Worm (Caenorhabditis elegans) whole organism, L3 larva: ENCODE data around the gene C05D11.8.

Experiments
- ZK546.5 ChIP-seq: sonication (generic microtip); optimal IDR thresholded peaks from 2 replicates; lab custom pipeline; 2017; ENCODE audit warnings: missing biosample characterization, missing genetic modification characterization
- aly-2 ChIP-seq: fragments of 150-350 bp; optimal IDR thresholded peaks from 2 replicates; lab custom pipeline; 2014; ENCODE audit warnings: missing biosample characterization, missing genetic modification characterization
- ama-1 ChIP-seq: fragments of 150-350 bp; optimal IDR thresholded peaks from 2 replicates; lab custom pipeline; 2018
- ceh-28 ChIP-seq: fragments of 150-350 bp; optimal IDR thresholded peaks from 2 replicates; lab custom pipeline; 2014; ENCODE audit warnings: missing biosample characterization, missing genetic modification reagents, missing genetic modification characterization
- ceh-82 ChIP-seq: fragments of 150-350 bp; optimal IDR thresholded peaks from 2 replicates; lab custom pipeline; 2014; ENCODE audit warnings: missing biosample characterization, missing genetic modification characterization
- elt-1 ChIP-seq: fragments of 150-350 bp; optimal IDR thresholded peaks from 2 replicates; lab custom pipeline; 2014; ENCODE audit warnings: missing biosample characterization, missing genetic modification characterization
- elt-2 ChIP-seq: sonication (generic microtip); optimal IDR thresholded peaks from 2 replicates; lab custom pipeline; 2016; ENCODE audit warnings: missing genetic modification reagents, mild to moderate bottlenecking, missing genetic modification characterization, missing compliant biosample characterization
- elt-3 ChIP-seq, 3 experiments: fragments of 150-350 bp in 1 of 3; sonication (generic microtip) in 2 of 3; optimal IDR thresholded peaks; 2 replicates in 2 of 3; 4 replicates in 1 of 3; lab custom pipeline; 2014 to 2017; ENCODE audit warnings: missing biosample characterization in 3 of 3, missing genetic modification characterization in 3 of 3
- fkh-2 ChIP-seq: fragments of 150-350 bp; optimal IDR thresholded peaks from 2 replicates; lab custom pipeline; 2014; ENCODE audit warnings: missing biosample characterization, missing genetic modification reagents, missing genetic modification characterization
- hmg-11 ChIP-seq: sonication (generic microtip); optimal IDR thresholded peaks from 2 replicates; lab custom pipeline; 2016; ENCODE audit warnings: missing genetic modification characterization, missing compliant biosample characterization
- lin-15B ChIP-seq: fragments of 150-350 bp; optimal IDR thresholded peaks from 2 replicates; lab custom pipeline; 2014; ENCODE audit warnings: missing biosample characterization, missing genetic modification characterization
- lin-39 ChIP-seq: fragments of 150-350 bp; optimal IDR thresholded peaks from 2 replicates; lab custom pipeline; 2018; ENCODE audit warnings: missing biosample characterization, missing genetic modification reagents, missing genetic modification characterization
- lsy-12 ChIP-seq: sonication (generic microtip); optimal IDR thresholded peaks from 2 replicates; lab custom pipeline; 2016; ENCODE audit warnings: mild to moderate bottlenecking, missing genetic modification characterization, missing compliant biosample characterization
- mdl-1 ChIP-seq: fragments of 150-350 bp; optimal IDR thresholded peaks from 2 replicates; lab custom pipeline; 2014; ENCODE audit warnings: missing biosample characterization, missing genetic modification characterization
- mml-1 ChIP-seq: fragments of 150-350 bp; sonication (generic microtip); optimal IDR thresholded peaks from 3 replicates; lab custom pipeline; 2014; ENCODE audit warnings: missing biosample characterization, missing genetic modification characterization
- nfya-1 ChIP-seq: sonication (generic microtip); optimal IDR thresholded peaks from 2 replicates; lab custom pipeline; 2017; ENCODE audit warnings: missing genetic modification characterization, mild to moderate bottlenecking, missing compliant biosample characterization, antibody characterized with exemption, moderate library complexity; ENCODE audit not compliant: insufficient read depth
- nhr-11 ChIP-seq: fragments of 150-350 bp; optimal IDR thresholded peaks from 2 replicates; lab custom pipeline; 2014; ENCODE audit warnings: missing biosample characterization, missing genetic modification characterization
- nhr-23 ChIP-seq: fragments of 150-350 bp; optimal IDR thresholded peaks from 2 replicates; lab custom pipeline; 2014; ENCODE audit warnings: missing biosample characterization, missing genetic modification reagents, missing genetic modification characterization
- nhr-237 ChIP-seq: fragments of 150-350 bp; optimal IDR thresholded peaks from 2 replicates; lab custom pipeline; 2014; ENCODE audit warnings: missing biosample characterization, missing genetic modification characterization
- nhr-25 ChIP-seq: sonication (generic microtip); optimal IDR thresholded peaks from 2 replicates; lab custom pipeline; 2017; ENCODE audit warnings: missing biosample characterization, missing genetic modification characterization
- nhr-28 ChIP-seq: fragments of 150-350 bp; optimal IDR thresholded peaks from 2 replicates; lab custom pipeline; 2014; ENCODE audit warnings: missing biosample characterization, missing genetic modification characterization
- nhr-43 ChIP-seq: sonication (generic microtip); optimal IDR thresholded peaks from 2 replicates; lab custom pipeline; 2016; ENCODE audit warnings: mild to moderate bottlenecking, missing genetic modification characterization, missing compliant biosample characterization; ENCODE audit not compliant: poor library complexity, severe bottlenecking
- nhr-67 ChIP-seq: fragments of 150-350 bp; optimal IDR thresholded peaks from 2 replicates; lab custom pipeline; 2014; ENCODE audit warnings: missing biosample characterization, missing genetic modification characterization
- nhr-77 ChIP-seq: fragments of 150-350 bp; optimal IDR thresholded peaks from 2 replicates; lab custom pipeline; 2014; ENCODE audit warnings: missing biosample characterization, missing genetic modification characterization
- pha-4 ChIP-seq: fragments of 150-350 bp; optimal IDR thresholded peaks from 2 replicates; lab custom pipeline; 2014; ENCODE audit warnings: missing biosample characterization, missing genetic modification reagents, missing genetic modification characterization
- pqm-1 ChIP-seq: fragments of 150-350 bp; optimal IDR thresholded peaks from 2 replicates; lab custom pipeline; 2017; ENCODE audit warnings: missing biosample characterization, missing genetic modification characterization, inconsistent platforms
- sea-2 ChIP-seq: fragments of 150-350 bp; sonication (generic microtip); optimal IDR thresholded peaks from 4 replicates; lab custom pipeline; 2014; ENCODE audit warnings: missing biosample characterization, missing genetic modification reagents, missing genetic modification characterization
- skn-1 ChIP-seq: fragments of 150-350 bp; optimal IDR thresholded peaks from 2 replicates; lab custom pipeline; 2014; ENCODE audit warnings: missing biosample characterization, missing genetic modification characterization
- snpc-4 ChIP-seq: fragments of 150-350 bp; optimal IDR thresholded peaks from 2 replicates; lab custom pipeline; 2014; ENCODE audit warnings: missing biosample characterization, missing genetic modification characterization
- tbx-2 ChIP-seq: sonication (generic microtip); optimal IDR thresholded peaks from 2 replicates; lab custom pipeline; 2016; ENCODE audit warnings: mild to moderate bottlenecking, missing genetic modification characterization, missing compliant biosample characterization
- zag-1 ChIP-seq: fragments of 150-350 bp; optimal IDR thresholded peaks from 2 replicates; lab custom pipeline; 2014; ENCODE audit warnings: missing biosample characterization, missing genetic modification characterization
- ztf-4 ChIP-seq: fragments of 150-350 bp; optimal IDR thresholded peaks from 2 replicates; lab custom pipeline; 2014; ENCODE audit warnings: missing biosample characterization, missing genetic modification characterization

The C05D11.8 gene

DNA sequence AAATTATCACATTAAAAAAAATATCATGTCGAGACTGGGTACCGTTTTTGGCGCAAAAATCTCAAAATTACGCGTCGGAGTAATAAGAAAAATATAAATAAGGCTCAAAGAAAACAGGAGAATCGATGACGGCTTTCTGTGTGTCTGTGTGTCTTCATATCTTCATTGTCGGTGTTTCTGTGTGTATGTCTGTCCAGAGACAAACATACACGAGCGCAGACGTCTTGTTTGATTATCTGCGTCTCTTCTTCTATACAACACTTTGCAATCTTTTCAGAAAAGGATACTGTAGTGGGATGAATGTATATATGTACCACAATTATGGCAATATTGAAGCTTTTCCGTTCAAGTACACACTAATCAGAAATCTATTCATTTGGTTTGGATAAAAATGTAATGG, 17.2 kb upstream of the C05D11.8 start, which contains the start of gene C05D11.13:
Gene C05D11.13 (minus strand): TSS at position 252 of the 400 bp plus-strand sequence.
- no peak for TF ChIP-seq sea-2 (GFP tag; lab: Kevin White, UChicago)
- TF ChIP-seq elt-2 (tag; lab: Kevin White, UChicago), result peak; percentile 64
- TF ChIP-seq ceh-28 (tag; lab: Kevin White, UChicago), result no peak
- no peak for TF ChIP-seq elt-1
- no peak for TF ChIP-seq nhr-237 (tag; lab: Kevin White, UChicago)
- TF ChIP-seq lin-15B (tag; lab: Kevin White, UChicago), result peak; percentile 2
- peak; percentile 50 for TF ChIP-seq snpc-4 (tag; lab: Kevin White, UChicago)
- TF ChIP-seq mdl-1 (tag; lab: Kevin White, UChicago), result no peak
- peak; percentile 77 for TF ChIP-seq ama-1 (lab: Kevin White, UChicago)
- TF ChIP-seq nfya-1, result peak; percentile 78
- TF ChIP-seq tbx-2 (tag; lab: Kevin White, UChicago), result peak; percentile 14
- TF ChIP-seq hmg-11 (tag; lab: Kevin White, UChicago), result peak; percentile 67
- TF ChIP-seq ztf-4, result no peak
- TF ChIP-seq nhr-28, result no peak
- TF ChIP-seq fkh-2, result no peak
- peak; percentile 33 for TF ChIP-seq pqm-1 (tag; lab: Kevin White, UChicago)
- peak; percentile 26 for TF ChIP-seq lin-39 (tag; lab: Kevin White, UChicago)
- peak; percentile 45 for TF ChIP-seq nhr-25
- no peak for TF ChIP-seq lsy-12 (tag; lab: Kevin White, UChicago)
- TF ChIP-seq nhr-67 (tag; lab: Kevin White, UChicago), result no peak
- TF ChIP-seq pha-4 (tag; lab: Kevin White, UChicago), result peak; percentile 86
- peak; percentile 76 for TF ChIP-seq nhr-43 (tag; lab: Kevin White, UChicago)
- peak; percentile 65 for TF ChIP-seq nhr-23 (tag; lab: Kevin White, UChicago)

DNA sequence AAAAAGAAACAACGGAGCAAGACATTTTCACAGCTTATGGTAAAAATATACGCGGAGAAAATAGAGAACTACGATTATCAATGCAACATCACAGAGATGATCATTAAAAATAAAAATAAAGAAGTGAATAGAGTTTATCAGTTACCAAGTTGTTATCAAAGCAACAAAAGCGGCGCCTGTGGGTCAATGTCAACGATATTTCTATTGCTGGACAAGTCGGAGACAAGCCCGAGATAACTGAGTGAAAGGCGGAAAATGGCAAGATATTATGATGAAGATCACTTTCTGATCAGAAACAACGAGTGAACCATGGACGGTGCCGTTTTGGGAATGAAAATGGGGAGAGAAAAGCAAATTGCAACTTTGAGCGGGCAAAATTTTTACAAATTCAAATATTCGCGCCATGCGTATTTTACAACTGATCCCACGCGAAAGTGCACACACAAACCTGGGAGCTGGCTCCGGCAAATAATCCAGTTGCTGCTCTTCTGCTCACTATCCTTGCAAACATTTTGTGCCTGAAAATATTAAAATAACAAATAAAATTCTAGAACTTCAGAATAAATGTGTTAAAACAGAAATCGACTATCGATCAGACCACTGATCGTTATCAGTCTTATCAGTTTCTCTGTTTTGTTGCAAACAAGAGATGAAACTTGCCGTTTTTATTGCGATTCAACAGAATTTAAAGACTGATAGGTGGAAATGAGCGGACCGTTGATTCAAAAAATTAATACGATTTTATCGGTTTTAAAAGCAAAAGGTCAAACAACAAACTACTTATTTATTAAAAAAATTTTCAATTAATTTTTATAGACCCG, 15.4 kb upstream of the C05D11.8 start, which contains the start of gene mel-32:
Gene mel-32 (minus strand): TSS at position 696 of the 821 bp plus-strand sequence.
- peak; percentile 16 for TF ChIP-seq lin-15B (tag; lab: Kevin White, UChicago)
- peak; percentile 67 for TF ChIP-seq pqm-1 (tag; lab: Kevin White, UChicago)
- no peak for TF ChIP-seq skn-1
- peak; percentile 84 for TF ChIP-seq elt-2 (tag; lab: Kevin White, UChicago)
- peak; percentile 22 for TF ChIP-seq ama-1 (lab: Kevin White, UChicago)
- no peak for TF ChIP-seq nhr-237 (tag; lab: Kevin White, UChicago)
- peak; percentile 15 for TF ChIP-seq ceh-28 (tag; lab: Kevin White, UChicago)
- TF ChIP-seq pha-4 (tag; lab: Kevin White, UChicago), result peak; percentile 48

DNA sequence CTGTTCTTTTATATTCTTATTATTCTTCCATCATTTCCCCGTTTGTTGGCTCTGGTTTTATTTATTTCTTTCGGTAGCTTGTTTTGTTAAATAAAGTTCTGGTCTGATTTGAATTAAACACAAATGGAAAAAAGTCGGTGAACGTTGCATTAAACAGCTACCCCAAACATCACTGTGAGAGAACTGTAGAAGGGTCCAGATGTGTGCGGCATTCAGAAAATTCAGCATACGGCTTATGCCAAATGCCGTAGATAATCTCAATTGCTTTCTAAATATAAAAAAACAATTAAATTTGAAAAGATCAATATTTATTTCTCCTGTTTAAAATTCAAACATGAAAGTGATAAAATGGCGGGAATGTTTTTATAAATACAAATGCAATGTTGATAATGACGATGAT, 12.7 kb upstream of the C05D11.8 start:
- TF ChIP-seq fkh-2, result no peak
- TF ChIP-seq zag-1 (tag; lab: Kevin White, UChicago), result no peak
- no peak for TF ChIP-seq elt-3 (tag; optimal IDR thresholded peaks at IDR 0.05; lab: Kevin White, UChicago)
- TF ChIP-seq mml-1 (tag; lab: Kevin White, UChicago), result no peak
- TF ChIP-seq nhr-11 (tag; lab: Kevin White, UChicago), result no peak
- TF ChIP-seq aly-2 (tag; lab: Kevin White, UChicago), result no peak
- TF ChIP-seq lsy-12 (tag; lab: Kevin White, UChicago), result no peak
- no peak for TF ChIP-seq ZK546.5 (tag; lab: Kevin White, UChicago)
- TF ChIP-seq ceh-82 (tag; lab: Kevin White, UChicago), result no peak
- no peak for TF ChIP-seq lin-15B (tag; lab: Kevin White, UChicago)
- TF ChIP-seq lin-39 (tag; lab: Kevin White, UChicago), result no peak
- TF ChIP-seq nhr-28, result no peak
- TF ChIP-seq tbx-2 (tag; lab: Kevin White, UChicago), result no peak
- TF ChIP-seq snpc-4 (tag; lab: Kevin White, UChicago), result no peak
- TF ChIP-seq pqm-1 (tag; lab: Kevin White, UChicago), result no peak

DNA sequence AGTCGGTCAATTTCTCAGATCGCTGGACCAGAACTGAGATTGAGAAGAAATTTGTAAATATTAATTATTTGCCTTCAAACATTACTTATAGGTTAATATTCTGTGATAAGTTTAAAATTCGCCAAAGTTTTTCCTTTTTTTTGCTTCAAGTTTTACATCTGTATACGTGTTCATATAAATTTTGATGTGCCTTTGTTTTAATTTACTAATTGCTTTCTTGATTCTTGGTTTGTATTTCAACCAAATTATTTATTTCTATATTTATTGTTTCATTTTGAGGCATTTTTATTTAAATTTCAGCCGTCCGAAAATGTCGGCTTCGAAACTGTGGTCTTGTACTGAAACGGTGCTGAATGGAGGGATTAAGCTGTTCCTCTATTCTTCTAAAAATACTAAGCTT, 9.2 kb upstream of the C05D11.8 start, which contains the start of gene C05D11.1:
Gene C05D11.1 (plus strand): TSS at position 301 of the 400 bp plus-strand sequence.
- TF ChIP-seq elt-2 (tag; lab: Kevin White, UChicago), result no peak
- no peak for TF ChIP-seq nhr-28
- no peak for TF ChIP-seq nhr-77 (tag; lab: Kevin White, UChicago)
- no peak for TF ChIP-seq lsy-12 (tag; lab: Kevin White, UChicago)
